Fruit fly (Drosophila melanogaster): ENCODE measurements around the gene mRpL11.

mRpL11 gene

dm6 chr3R:14492287-14492889 lies 19.2 kb upstream of the mRpL11 start:
- no peak for TF ChIP-seq Eip75B (GFP tag; optimal IDR thresholded peaks at IDR 0.05)
- peak; percentile 20 for TF ChIP-seq CG6276 (GFP tag; optimal IDR thresholded peaks at IDR 0.05)
- no peak for TF ChIP-seq CG16779 (tag; optimal IDR thresholded peaks at IDR 0.05)
- TF ChIP-seq CG32006 (GFP tag; optimal IDR thresholded peaks at IDR 0.05) = peak; percentile 50
- TF ChIP-seq CG15336 (GFP tag; IDR thresholded peaks at IDR 0.05) = peak; percentile 50
- TF ChIP-seq Hr39 (GFP tag; optimal IDR thresholded peaks at IDR 0.05) = no peak
- TF ChIP-seq CG8119 (GFP tag; IDR thresholded peaks at IDR 0.05) = peak; percentile 39; the same call in 1 of the 3 replicates
- peak; percentile 54 for TF ChIP-seq Eip78C (GFP tag)
- peak; percentile 14 for TF ChIP-seq achi (GFP tag; optimal IDR thresholded peaks at IDR 0.05)
- peak; percentile 1 for TF ChIP-seq net (GFP tag; optimal IDR thresholded peaks at IDR 0.05)
- no peak for TF ChIP-seq Ets96B (tag; optimal IDR thresholded peaks at IDR 0.05)
- TF ChIP-seq Hr4 (GFP tag; optimal IDR thresholded peaks at IDR 0.05) = peak; percentile 45
- TF ChIP-seq Eip93F (GFP tag; optimal IDR thresholded peaks at IDR 0.05) = no peak
- no peak for TF ChIP-seq CG6854 (GFP tag; optimal IDR thresholded peaks at IDR 0.05)
- no peak for TF ChIP-seq ss (GFP tag; optimal IDR thresholded peaks at IDR 0.05)
- TF ChIP-seq CG10669 (GFP tag; optimal IDR thresholded peaks at IDR 0.05) = no peak
- no peak for TF ChIP-seq topi (GFP tag; optimal IDR thresholded peaks at IDR 0.05)
- no peak for TF ChIP-seq lz (GFP tag; optimal IDR thresholded peaks at IDR 0.05)
- TF ChIP-seq CG6163 (GFP tag; IDR thresholded peaks at IDR 0.05) = 0 out of 3 replicates have a peak, but pooled peaks have one; percentile 29
- peak; percentile 4 for TF ChIP-seq CG3919 (GFP tag; optimal IDR thresholded peaks at IDR 0.05)
- peak; percentile 37 for TF ChIP-seq svp (GFP tag)
- TF ChIP-seq eg (GFP tag; IDR thresholded peaks at IDR 0.05) = 0 out of 3 replicates have a peak, but pooled peaks have one; percentile 28
- no peak for TF ChIP-seq fd85E (GFP tag; optimal IDR thresholded peaks at IDR 0.05)
- no peak for TF ChIP-seq Ets21C (GFP tag; optimal IDR thresholded peaks at IDR 0.05)
- TF ChIP-seq dsx (GFP tag; optimal IDR thresholded peaks at IDR 0.05; ENCODE audit: poor library complexity, severe bottlenecking) = peak; percentile 59

DNA sequence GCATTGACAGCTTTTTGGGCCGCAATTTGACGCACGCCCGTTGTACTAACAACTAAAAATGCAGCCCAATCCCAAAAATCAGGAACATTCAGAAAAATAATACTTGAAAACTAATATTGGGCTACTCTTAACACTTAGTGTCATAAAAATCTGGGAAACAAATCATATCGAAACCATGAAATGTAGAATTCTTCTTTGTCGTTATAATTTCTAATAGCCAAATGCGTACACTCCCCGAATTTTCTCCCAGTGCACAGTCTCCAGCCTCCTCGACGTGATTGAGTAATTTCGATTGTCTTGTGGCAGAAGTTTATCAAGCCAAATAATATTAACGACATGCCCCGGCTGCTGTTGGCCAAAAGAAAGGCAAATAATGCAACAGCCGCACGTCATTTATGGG lies 17.7 kb upstream of the mRpL11 start:
- TF ChIP-seq CG16779 (tag; optimal IDR thresholded peaks at IDR 0.05) = no peak
- no peak for TF ChIP-seq CG1621 (tag; optimal IDR thresholded peaks at IDR 0.05)
- peak; percentile 81 for TF ChIP-seq svp (GFP tag)
- TF ChIP-seq Blimp-1 (GFP tag; optimal IDR thresholded peaks at IDR 0.05) = peak; percentile 10
- TF ChIP-seq CG6854 (GFP tag; optimal IDR thresholded peaks at IDR 0.05) = no peak
- no peak for TF ChIP-seq fd85E (GFP tag; optimal IDR thresholded peaks at IDR 0.05)
- TF ChIP-seq salr (GFP tag; optimal IDR thresholded peaks at IDR 0.05) = no peak
- TF ChIP-seq dsx (GFP tag; optimal IDR thresholded peaks at IDR 0.05; ENCODE audit: poor library complexity, severe bottlenecking) = no peak
- TF ChIP-seq eg (GFP tag; IDR thresholded peaks at IDR 0.05) = no peak
- TF ChIP-seq topi (GFP tag; optimal IDR thresholded peaks at IDR 0.05) = peak; percentile 36
- TF ChIP-seq Sox102F (GFP tag; optimal IDR thresholded peaks at IDR 0.05) = peak; percentile 48
- no peak for TF ChIP-seq CG15336 (GFP tag; IDR thresholded peaks at IDR 0.05)
- TF ChIP-seq dac (GFP tag; optimal IDR thresholded peaks at IDR 0.05) = no peak
- peak; percentile 49 for TF ChIP-seq CG31627 (GFP tag; optimal IDR thresholded peaks at IDR 0.05)
- TF ChIP-seq Lpt (GFP tag; optimal IDR thresholded peaks at IDR 0.05) = no peak
- TF ChIP-seq CG8119 (GFP tag; IDR thresholded peaks at IDR 0.05) = no peak
- peak; percentile 36 for TF ChIP-seq cyc (GFP tag; optimal IDR thresholded peaks at IDR 0.05)
- TF ChIP-seq OdsH (GFP tag; optimal IDR thresholded peaks at IDR 0.05) = peak; percentile 5
- TF ChIP-seq Eip75B (GFP tag; optimal IDR thresholded peaks at IDR 0.05) = no peak
- no peak for TF ChIP-seq acj6 (GFP tag; optimal IDR thresholded peaks at IDR 0.05)
- TF ChIP-seq lz (GFP tag; optimal IDR thresholded peaks at IDR 0.05) = peak; percentile 48
- no peak for TF ChIP-seq fkh (GFP tag; optimal IDR thresholded peaks at IDR 0.05)
- TF ChIP-seq CG11294 (GFP tag; IDR thresholded peaks at IDR 0.05) = no peak
- peak; percentile 48 for TF ChIP-seq Eip78C (GFP tag)
- TF ChIP-seq CG3032 (tag; optimal IDR thresholded peaks at IDR 0.05) = no peak
- no peak for TF ChIP-seq CG3919 (GFP tag; optimal IDR thresholded peaks at IDR 0.05)
- no peak for TF ChIP-seq Hr4 (GFP tag; optimal IDR thresholded peaks at IDR 0.05)
- no peak for TF ChIP-seq Ets96B (tag; optimal IDR thresholded peaks at IDR 0.05)
- no peak for TF ChIP-seq CG8632 (GFP tag; optimal IDR thresholded peaks at IDR 0.05)
- TF ChIP-seq Sox14 (GFP tag; optimal IDR thresholded peaks at IDR 0.05) = no peak
- TF ChIP-seq CG6792 (GFP tag; optimal IDR thresholded peaks at IDR 0.05) = peak; percentile 26
- no peak for TF ChIP-seq CG11902 (GFP tag; optimal IDR thresholded peaks at IDR 0.05)
- TF ChIP-seq Sox15 (GFP tag; optimal IDR thresholded peaks at IDR 0.05) = no peak
- no peak for TF ChIP-seq CG6808 (GFP tag; optimal IDR thresholded peaks at IDR 0.05)
- TF ChIP-seq Eip93F (GFP tag; optimal IDR thresholded peaks at IDR 0.05) = no peak
- no peak for TF ChIP-seq ss (GFP tag; optimal IDR thresholded peaks at IDR 0.05)
- TF ChIP-seq Smox (GFP tag; optimal IDR thresholded peaks at IDR 0.05) = peak; percentile 52
- TF ChIP-seq pdm3 (GFP tag; optimal IDR thresholded peaks at IDR 0.05) = no peak
- TF ChIP-seq achi (GFP tag; optimal IDR thresholded peaks at IDR 0.05) = no peak
- no peak for TF ChIP-seq CG9139 (GFP tag; optimal IDR thresholded peaks at IDR 0.05)

Measured in whole organism, prepupa.